Worm (Caenorhabditis elegans) whole organism, L2 larva: ENCODE measurements around the gene R11.4.

ENCODE experiments used
- F13H6.1 ChIP-seq: sonication (generic microtip); optimal IDR thresholded peaks from 2 replicates; lab custom pipeline; 2016; ENCODE audit warnings: missing genetic modification characterization, missing compliant biosample characterization
- dmd-4 ChIP-seq: sonication (generic microtip); optimal IDR thresholded peaks from 2 replicates; lab custom pipeline; 2017; ENCODE audit warnings: missing biosample characterization, missing genetic modification characterization
- elt-1 ChIP-seq: fragments of 150-350 bp; optimal IDR thresholded peaks from 2 replicates; lab custom pipeline; 2014; ENCODE audit warnings: missing biosample characterization, missing genetic modification characterization
- elt-3 ChIP-seq: sonication (generic microtip); optimal IDR thresholded peaks from 2 replicates; lab custom pipeline; 2017; ENCODE audit warnings: missing biosample characterization, missing genetic modification characterization
- fos-1 ChIP-seq: fragments of 150-350 bp; optimal IDR thresholded peaks from 2 replicates; lab custom pipeline; 2014; ENCODE audit warnings: missing biosample characterization, missing genetic modification characterization
- gmeb-1 ChIP-seq: fragments of 150-350 bp; optimal IDR thresholded peaks from 2 replicates; lab custom pipeline; 2014; ENCODE audit warnings: missing biosample characterization, missing genetic modification characterization
- mbf-1 ChIP-seq: sonication (generic microtip); optimal IDR thresholded peaks from 2 replicates; lab custom pipeline; 2017; ENCODE audit warnings: missing biosample characterization, missing genetic modification characterization
- mdl-1 ChIP-seq, 2 experiments: fragments of 150-350 bp in 1 of 2; sonication (generic microtip) in 1 of 2; optimal IDR thresholded peaks; 2 replicates each; lab custom pipeline; 2017; ENCODE audit warnings: missing biosample characterization in 2 of 2, missing genetic modification characterization in 2 of 2
- nhr-12 ChIP-seq: fragments of 150-350 bp; optimal IDR thresholded peaks from 2 replicates; lab custom pipeline; 2014; ENCODE audit warnings: missing biosample characterization, missing genetic modification characterization
- nhr-21 ChIP-seq: fragments of 150-350 bp; optimal IDR thresholded peaks from 2 replicates; lab custom pipeline; 2014; ENCODE audit warnings: missing biosample characterization, missing genetic modification characterization
- sma-9 ChIP-seq, 2 experiments: fragments of 150-350 bp in 1 of 2; sonication (generic microtip) in 1 of 2; optimal IDR thresholded peaks; 2 replicates each; lab custom pipeline; 2014 to 2016; ENCODE audit warnings: missing genetic modification characterization in 2 of 2, mild to moderate bottlenecking in 1 of 2, missing biosample characterization in 1 of 2, missing compliant biosample characterization in 1 of 2, missing genetic modification reagents in 1 of 2, moderate library complexity in 1 of 2
- ztf-1 ChIP-seq: fragments of 200-800 bp; sonication (Bioruptor generic); conservative IDR thresholded peaks from 2 replicates; pipeline ENCODE4 v1.3.6; 2022; ENCODE audit warnings: missing genetic modification characterization, missing compliant biosample characterization
- ztf-11 ChIP-seq: sonication (generic microtip); optimal IDR thresholded peaks from 2 replicates; lab custom pipeline; 2017; ENCODE audit warnings: missing biosample characterization, missing genetic modification characterization

The R11.4 gene

ce11 chrX:16163402-16163801, 47.0 kb downstream of the R11.4 start, which contains the start of gene F09C8.1:
TSS of gene F09C8.1 (minus strand) at chrX:16163524.
- TF ChIP-seq ztf-11 (tag; lab: Kevin White, UChicago) (no peak), fos-1 (tag; lab: Kevin White, UChicago) (peak; percentile 78), nhr-21 (tag; lab: Kevin White, UChicago) (no peak), elt-1 (tag; lab: Kevin White, UChicago) (no peak), F13H6.1 (tag; lab: Kevin White, UChicago) (peak; percentile 5), gmeb-1 (tag; lab: Kevin White, UChicago) (peak; percentile 54), sma-9 (GFP tag; optimal IDR thresholded peaks at IDR 0.05; lab: Kevin White, UChicago) (peak; percentile 83), sma-9 (tag; optimal IDR thresholded peaks at IDR 0.05; lab: Kevin White, UChicago) (no peak), ztf-1 (GFP tag; lab: Robert Waterston, UW) (no peak), mdl-1 (tag; optimal IDR thresholded peaks at IDR 0.05; lab: Kevin White, UChicago) (peak in 1 of 2 experiments; percentile 74), dmd-4 (tag; lab: Kevin White, UChicago) (no peak)

ce11 chrX:16160924-16161323, 49.5 kb downstream of the R11.4 start:
- TF ChIP-seq mbf-1 (tag; lab: Kevin White, UChicago) (no peak), elt-3 (no peak), mdl-1 (tag; optimal IDR thresholded peaks at IDR 0.05; lab: Kevin White, UChicago) (peak in 1 of 2 experiments; percentile 18), nhr-12 (tag; lab: Kevin White, UChicago) (no peak)
